Worm (Caenorhabditis elegans): ENCODE measurements around the gene EEED8.13.

EEED8.13 gene

DNA sequence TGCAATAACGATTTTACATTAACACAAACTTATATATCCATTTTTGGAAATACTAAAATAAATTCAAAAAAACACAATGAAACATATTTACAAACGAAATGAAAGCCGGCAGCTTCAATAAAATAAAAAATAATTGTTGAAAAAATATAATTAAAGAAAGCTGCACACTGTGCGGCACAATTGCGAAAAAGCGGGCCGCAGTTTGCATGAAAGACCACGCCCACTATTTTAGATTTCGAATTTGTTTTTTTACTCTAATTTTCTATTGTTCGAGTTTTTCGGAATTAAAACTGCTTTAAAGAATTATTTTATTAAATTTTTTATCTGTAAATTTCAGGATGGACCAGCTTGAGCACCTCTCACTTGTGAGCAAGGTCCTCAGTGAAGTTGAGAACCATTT is 13.2 kb downstream of the EEED8.13 start, which contains the start of gene mog-5:
mog-5 (plus strand) TSS at position 338 of the 400 bp plus-strand sequence.
- peak; percentile 26 for TF ChIP-seq unc-86 (tag; optimal IDR thresholded peaks at IDR 0.05)
- TF ChIP-seq odd-2 (tag; optimal IDR thresholded peaks at IDR 0.05) = peak; percentile 64
- TF ChIP-seq ets-4 (tag; optimal IDR thresholded peaks at IDR 0.05) = no peak
- TF ChIP-seq fax-1 (tag; optimal IDR thresholded peaks at IDR 0.05) = peak; percentile 14
- TF ChIP-seq pqm-1 (tag; optimal IDR thresholded peaks at IDR 0.05) = no peak
- TF ChIP-seq rnt-1 (tag; optimal IDR thresholded peaks at IDR 0.05) = no peak
- TF ChIP-seq Y22D7AL.16 (tag; optimal IDR thresholded peaks at IDR 0.05) = no peak
- no peak for TF ChIP-seq ceh-9 (tag; optimal IDR thresholded peaks at IDR 0.05)
- no peak for TF ChIP-seq elt-4 (tag; optimal IDR thresholded peaks at IDR 0.05)
- peak; percentile 27 for TF ChIP-seq hlh-8 (tag; optimal IDR thresholded peaks at IDR 0.05)
- TF ChIP-seq zip-5 (tag; optimal IDR thresholded peaks at IDR 0.05) = peak; percentile 13
- TF ChIP-seq pag-3 (tag; optimal IDR thresholded peaks at IDR 0.05; ENCODE audit: borderline replicate concordance) = no peak
- TF ChIP-seq fkh-10 (GFP tag; optimal IDR thresholded peaks at IDR 0.05) = no peak
- TF ChIP-seq madf-2 (tag; optimal IDR thresholded peaks at IDR 0.05) = no peak
- no peak for TF ChIP-seq ceh-18 (tag; optimal IDR thresholded peaks at IDR 0.05)
- TF ChIP-seq ceh-22 (tag; optimal IDR thresholded peaks at IDR 0.05) = no peak
- peak; percentile 31 for TF ChIP-seq F13H6.1 (tag; optimal IDR thresholded peaks at IDR 0.05)
- TF ChIP-seq pha-2 (tag; optimal IDR thresholded peaks at IDR 0.05) = peak; percentile 32
- TF ChIP-seq gmeb-2 (tag; optimal IDR thresholded peaks at IDR 0.05) = no peak
- TF ChIP-seq ceh-6 (GFP tag; optimal IDR thresholded peaks at IDR 0.05) = no peak
- no peak for TF ChIP-seq ceh-48 (tag; optimal IDR thresholded peaks at IDR 0.05)
- TF ChIP-seq che-1 (tag; optimal IDR thresholded peaks at IDR 0.05) = peak; percentile 21
- peak; percentile 50 for TF ChIP-seq nhr-232 (tag; optimal IDR thresholded peaks at IDR 0.05)
- peak; percentile 82 for TF ChIP-seq K09A11.1 (tag; optimal IDR thresholded peaks at IDR 0.05; ENCODE audit: insufficient read depth)
- TF ChIP-seq ref-2 (tag; optimal IDR thresholded peaks at IDR 0.05) = peak; percentile 26
- TF ChIP-seq dve-1 (tag; optimal IDR thresholded peaks at IDR 0.05) = no peak
- TF ChIP-seq ceh-14 (tag; optimal IDR thresholded peaks at IDR 0.05) = peak; percentile 43
- TF ChIP-seq unc-42 (tag; optimal IDR thresholded peaks at IDR 0.05) = peak; percentile 65
- peak; percentile 30 for TF ChIP-seq pat-9 (tag; optimal IDR thresholded peaks at IDR 0.05)
- TF ChIP-seq ceh-24 (tag; optimal IDR thresholded peaks at IDR 0.05) = no peak
- peak; percentile 30 for TF ChIP-seq ztf-16 (tag; optimal IDR thresholded peaks at IDR 0.05)
- no peak for TF ChIP-seq elt-2 (tag; optimal IDR thresholded peaks at IDR 0.05)
- TF ChIP-seq ceh-30 (tag; optimal IDR thresholded peaks at IDR 0.05) = no peak
- peak; percentile 55 for TF ChIP-seq sox-4 (tag; optimal IDR thresholded peaks at IDR 0.05)
- TF ChIP-seq nfya-1 (tag; optimal IDR thresholded peaks at IDR 0.05) = peak; percentile 32
- no peak for TF ChIP-seq hlh-30 (tag; optimal IDR thresholded peaks at IDR 0.05; ENCODE audit: insufficient read depth)
- TF ChIP-seq tbx-2 (tag; optimal IDR thresholded peaks at IDR 0.05) = peak; percentile 50
- TF ChIP-seq ttx-3 (tag; optimal IDR thresholded peaks at IDR 0.05) = peak; percentile 69
- TF ChIP-seq ceh-2 (tag; optimal IDR thresholded peaks at IDR 0.05) = peak; percentile 5
- TF ChIP-seq fkh-6 (tag; optimal IDR thresholded peaks at IDR 0.05) = no peak
- TF ChIP-seq tbx-7 (tag; optimal IDR thresholded peaks at IDR 0.05) = no peak
- TF ChIP-seq C38D4.7 (GFP tag; optimal IDR thresholded peaks at IDR 0.05) = peak; percentile 38
- TF ChIP-seq ceh-31 (tag; optimal IDR thresholded peaks at IDR 0.05) = peak; percentile 11
- TF ChIP-seq lim-6 (tag; optimal IDR thresholded peaks at IDR 0.05) = no peak
- TF ChIP-seq lin-11 (tag; optimal IDR thresholded peaks at IDR 0.05) = peak; percentile 36
- TF ChIP-seq sox-2 (GFP tag; IDR thresholded peaks at IDR 0.05) = no peak; the same call in 1 of the 2 replicates
- no peak for TF ChIP-seq ceh-34 (tag; optimal IDR thresholded peaks at IDR 0.05)

All from whole organism, late embryonic.